Worm (Caenorhabditis elegans): ENCODE data around the gene T16A1.10.

Gene T16A1.10

DNA sequence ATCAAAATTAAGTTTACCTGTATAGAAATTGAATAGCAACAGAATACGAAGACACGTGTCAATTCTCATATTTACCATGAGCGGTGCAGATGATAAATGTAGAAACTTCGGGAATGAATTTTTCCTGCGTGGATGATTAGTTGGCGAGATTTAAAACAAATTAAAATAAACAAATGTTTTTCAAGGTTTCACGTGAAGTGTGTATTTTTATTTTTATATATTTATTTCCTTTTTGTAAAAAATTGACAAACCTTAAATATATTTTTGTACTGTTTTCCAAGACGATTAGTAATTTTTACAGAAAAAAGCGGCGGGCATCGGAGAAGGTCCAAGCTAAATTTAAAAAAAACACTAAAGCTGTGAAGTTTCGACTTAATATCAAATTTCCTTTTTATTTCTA is 16.4 kb downstream of the T16A1.10 start, which contains the start of gene F07E5.8:
F07E5.8 (minus strand) TSS at position 101 of the 400 bp plus-strand sequence.
- TF ChIP-seq T26A8.4 (GFP tag; IDR thresholded peaks at IDR 0.05): no peak
- TF ChIP-seq dmd-8 (GFP tag; IDR thresholded peaks at IDR 0.05): no peak
- TF ChIP-seq snpc-1.2 (GFP tag; IDR thresholded peaks at IDR 0.05): no peak
- no peak for TF ChIP-seq ceh-62 (tag; optimal IDR thresholded peaks at IDR 0.05)
- TF ChIP-seq mxl-2 (GFP tag; conservative IDR thresholded peaks at IDR 0.05): no peak
- no peak for TF ChIP-seq php-3 (GFP tag; IDR thresholded peaks at IDR 0.05)

DNA sequence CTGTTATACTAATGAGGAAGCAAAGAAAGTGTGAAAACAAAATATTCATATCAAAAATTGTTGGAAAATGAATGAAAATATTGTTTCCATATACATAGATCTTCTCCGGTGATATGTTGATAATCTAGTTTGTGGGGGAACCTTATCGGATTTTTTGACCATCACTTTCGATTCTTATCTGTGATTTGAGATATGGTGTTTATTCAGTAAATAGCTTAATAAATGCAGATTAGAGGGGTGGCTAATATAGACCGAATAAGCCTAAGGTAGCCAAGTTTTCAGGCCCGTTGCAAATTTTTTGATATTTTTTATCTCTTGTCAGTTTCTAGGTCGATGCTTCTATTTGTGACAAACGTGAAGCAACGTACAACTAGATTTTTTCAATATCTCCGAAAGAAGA is 20.5 kb downstream of the T16A1.10 start, which contains the start of gene F07E5.7:
F07E5.7 (minus strand) TSS at position 101 of the 400 bp plus-strand sequence.
- TF ChIP-seq nhr-102 (tag; optimal IDR thresholded peaks at IDR 0.05) (no peak), egl-27 (tag; optimal IDR thresholded peaks at IDR 0.05) (no peak), rbr-2 (tag; optimal IDR thresholded peaks at IDR 0.05) (no peak), F10B5.3 (tag; optimal IDR thresholded peaks at IDR 0.05) (no peak), attf-4 (tag; optimal IDR thresholded peaks at IDR 0.05) (no peak), dmd-9 (GFP tag; IDR thresholded peaks at IDR 0.05) (no peak), ceh-28 (tag; optimal IDR thresholded peaks at IDR 0.05) (no peak), mxl-2 (GFP tag; conservative IDR thresholded peaks at IDR 0.05) (no peak), zip-11 (GFP tag; IDR thresholded peaks at IDR 0.05) (no peak), lir-3 (tag; optimal IDR thresholded peaks at IDR 0.05) (no peak), hif-1 (tag; optimal IDR thresholded peaks at IDR 0.05) (no peak)

DNA sequence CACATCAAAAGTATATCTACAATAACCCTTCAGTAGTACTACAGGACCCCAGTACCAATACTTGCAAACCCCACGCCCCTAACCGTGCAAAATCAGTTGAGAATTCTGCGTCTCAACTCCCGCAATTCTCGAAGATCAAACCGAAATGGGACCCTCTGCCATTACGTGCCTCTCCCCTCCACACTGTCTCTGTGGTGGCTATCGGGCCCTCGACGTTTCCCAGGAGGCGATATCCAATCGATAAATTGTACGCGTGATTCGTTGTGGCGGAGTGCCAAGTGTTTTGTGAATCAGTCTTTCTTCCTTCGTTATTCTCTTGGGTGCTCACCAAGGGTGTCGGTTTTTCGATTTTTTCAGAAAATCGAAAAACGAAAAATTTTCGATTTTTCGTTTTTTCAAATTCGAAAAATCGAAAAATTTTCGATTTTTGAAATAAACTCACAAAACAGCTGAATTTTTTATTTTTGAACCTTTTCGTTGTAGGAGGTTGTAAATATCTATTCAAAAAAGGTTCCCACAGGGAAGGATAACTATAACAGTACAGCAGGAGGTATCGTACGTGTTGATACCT is 24.4 kb downstream of the T16A1.10 start, which contains the start of gene F07E5.12:
F07E5.12 (plus strand) TSS at position 521 of the 571 bp plus-strand sequence.
- peak; percentile 23 for TF ChIP-seq aha-1 (tag)

DNA sequence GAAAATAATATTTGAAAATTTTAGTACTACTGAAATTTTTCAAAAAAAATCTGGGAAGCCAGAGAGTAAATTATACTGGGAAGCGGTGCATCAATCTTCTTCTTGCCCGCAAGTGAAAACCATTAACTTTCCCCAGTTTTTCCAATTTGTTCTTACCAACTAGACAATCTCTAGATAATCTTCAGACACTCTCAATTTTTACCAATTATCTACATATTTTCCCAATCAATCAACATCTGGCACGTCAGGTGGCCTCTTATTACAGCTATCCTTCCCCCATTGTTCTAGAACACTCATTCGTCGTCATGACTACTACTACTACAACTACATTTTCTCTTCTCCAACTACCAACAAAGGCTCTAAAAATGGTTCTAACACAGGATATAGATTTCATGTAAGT is 27.4 kb downstream of the T16A1.10 start, which contains the start of gene fbxb-6:
fbxb-6 (plus strand) TSS at position 301 of the 400 bp plus-strand sequence.
- TF ChIP-seq nhr-41 (GFP tag; IDR thresholded peaks at IDR 0.05) (no peak), unc-130 (GFP tag; optimal IDR thresholded peaks at IDR 0.05) (no peak), mdt-29 (GFP tag; IDR thresholded peaks at IDR 0.05) (no peak), ztf-7 (tag; optimal IDR thresholded peaks at IDR 0.05) (no peak), Y5F2A.4 (GFP tag; optimal IDR thresholded peaks at IDR 0.05) (no peak), pqm-1 (tag; optimal IDR thresholded peaks at IDR 0.05) (no peak), F49E8.2 (tag; optimal IDR thresholded peaks at IDR 0.05; ENCODE audit: borderline replicate concordance) (no peak), jun-1 (tag; optimal IDR thresholded peaks at IDR 0.05) (no peak), hlh-30 (tag; optimal IDR thresholded peaks at IDR 0.05; ENCODE audit: insufficient read depth) (no peak), egl-43 (GFP tag; IDR thresholded peaks at IDR 0.05) (no peak), T20F7.1 (GFP tag; optimal IDR thresholded peaks at IDR 0.05) (no peak), pha-4 (GFP tag; IDR thresholded peaks at IDR 0.05) (no peak), pha-4 (tag; optimal IDR thresholded peaks at IDR 0.05) (no peak), unc-39 (tag; optimal IDR thresholded peaks at IDR 0.05) (no peak), mes-2 (tag; optimal IDR thresholded peaks at IDR 0.05; ENCODE audit: poor library complexity, severe bottlenecking) (no peak), attf-4 (tag; optimal IDR thresholded peaks at IDR 0.05) (no peak), saeg-2 (GFP tag; IDR thresholded peaks at IDR 0.05) (no peak), Y105C5A.15 (GFP tag; IDR thresholded peaks at IDR 0.05) (no peak)

DNA sequence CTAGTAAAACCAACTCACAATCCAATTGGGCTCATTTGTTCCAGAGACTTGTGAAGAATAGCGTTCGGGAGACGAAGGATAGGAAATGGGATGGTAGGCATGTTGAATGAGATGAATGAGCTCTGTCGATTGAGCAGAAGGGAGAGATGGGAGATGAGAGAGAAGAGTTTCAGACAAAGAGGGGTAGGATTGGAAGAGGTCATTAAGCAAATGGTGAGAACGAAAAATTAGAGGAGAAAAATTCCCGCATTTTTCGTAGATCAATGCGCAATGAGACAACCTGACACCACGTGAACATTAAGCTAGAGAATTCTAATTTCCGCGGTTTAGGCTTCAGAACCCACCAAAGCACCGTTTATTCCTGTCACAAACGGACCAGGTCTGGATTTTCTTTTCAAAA is 27.9 kb downstream of the T16A1.10 start, which contains the start of gene F07E5.13:
F07E5.13 (minus strand) TSS at position 101 of the 400 bp plus-strand sequence.
- TF ChIP-seq hlh-30 (tag; optimal IDR thresholded peaks at IDR 0.05; ENCODE audit: insufficient read depth) (no peak), F26F4.8 (GFP tag; conservative IDR thresholded peaks at IDR 0.05) (no peak), F37D6.2 (tag; optimal IDR thresholded peaks at IDR 0.05) (no peak), dve-1 (tag; optimal IDR thresholded peaks at IDR 0.05; ENCODE audit: insufficient read depth) (no peak), rbr-2 (tag; optimal IDR thresholded peaks at IDR 0.05) (no peak), hmg-1.1 (GFP tag; IDR thresholded peaks at IDR 0.05) (no peak), ZK546.5 (tag; optimal IDR thresholded peaks at IDR 0.05) (no peak), ZK337.2 (GFP tag; IDR thresholded peaks at IDR 0.05) (no peak), cey-2 (tag; optimal IDR thresholded peaks at IDR 0.05; ENCODE audit: borderline replicate concordance, insufficient read depth) (no peak), Y105C5A.15 (GFP tag; IDR thresholded peaks at IDR 0.05) (no peak), unc-39 (tag; optimal IDR thresholded peaks at IDR 0.05) (no peak), lim-7 (GFP tag; IDR thresholded peaks at IDR 0.05) (no peak), ceh-28 (tag; optimal IDR thresholded peaks at IDR 0.05) (no peak), F49E8.2 (tag; optimal IDR thresholded peaks at IDR 0.05; ENCODE audit: borderline replicate concordance) (no peak), ceh-32 (tag; optimal IDR thresholded peaks at IDR 0.05; ENCODE audit: poor library complexity) (no peak), fos-1 (tag; optimal IDR thresholded peaks at IDR 0.05) (no peak)

Measured in whole organism, L4 larva.